Fruit fly (Drosophila melanogaster) whole organism, embryonic: ENCODE data around the gene Cad99C.

ENCODE experiments used
- CG10147 ChIP-seq: fragments of 200-800 bp; sonication (Bioruptor generic); optimal IDR thresholded peaks from 2 replicates; lab custom pipeline; 2019; ENCODE audit warnings: missing biosample characterization, mild to moderate bottlenecking, missing genetic modification characterization, moderate library complexity
- CG10321 ChIP-seq: fragments of 200-800 bp; sonication (Bioruptor generic); IDR thresholded peaks from 2 replicates; pipeline ENCODE4 v1.3.6; 2022; ENCODE audit warnings: missing biosample characterization, missing genetic modification characterization
- CG11398 ChIP-seq: fragments of 200-800 bp; sonication (Bioruptor generic); optimal IDR thresholded peaks from 2 replicates; lab custom pipeline; 2016; ENCODE audit warnings: missing biosample characterization, missing genetic modification characterization
- CG11504 ChIP-seq: fragments of 200-800 bp; sonication (Bioruptor generic); optimal IDR thresholded peaks from 3 replicates; lab custom pipeline; 2019; ENCODE audit warnings: missing biosample characterization, mild to moderate bottlenecking, missing genetic modification characterization, moderate library complexity
- CG12155 ChIP-seq: fragments of 200-800 bp; sonication (Bioruptor generic); optimal IDR thresholded peaks from 3 replicates; lab custom pipeline; 2016; ENCODE audit warnings: missing biosample characterization, missing genetic modification characterization
- CG12659 ChIP-seq: fragments of 200-800 bp; sonication (Bioruptor generic); optimal IDR thresholded peaks from 3 replicates; lab custom pipeline; 2017; ENCODE audit warnings: mild to moderate bottlenecking, missing biosample characterization, missing genetic modification reagents, missing genetic modification characterization
- CG13424 ChIP-seq: fragments of 200-800 bp; sonication (Bioruptor generic); optimal IDR thresholded peaks from 2 replicates; lab custom pipeline; 2019; ENCODE audit warnings: missing biosample characterization, mild to moderate bottlenecking, missing genetic modification characterization, moderate library complexity
- CG14050 ChIP-seq: fragments of 200-800 bp; sonication (Bioruptor generic); IDR thresholded peaks from 3 replicates; pipeline ENCODE4 v1.3.6; 2022; ENCODE audit warnings: missing biosample characterization, missing genetic modification characterization
- CG14965 ChIP-seq: fragments of 200-800 bp; sonication (Bioruptor generic); optimal IDR thresholded peaks from 2 replicates; lab custom pipeline; 2016; ENCODE audit warnings: missing biosample characterization, missing genetic modification characterization, borderline replicate concordance
- CG15073 ChIP-seq: fragments of 200-800 bp; sonication (Bioruptor generic); optimal IDR thresholded peaks from 2 replicates; lab custom pipeline; 2016; ENCODE audit warnings: missing biosample characterization, missing genetic modification characterization
- CG15514 ChIP-seq: fragments of 200-800 bp; sonication (Bioruptor generic); optimal IDR thresholded peaks from 3 replicates; lab custom pipeline; 2017; ENCODE audit warnings: missing biosample characterization, missing genetic modification characterization, mild to moderate bottlenecking, moderate library complexity, missing genetic modification reagents
- CG17328 ChIP-seq: fragments of 200-800 bp; sonication (Bioruptor generic); IDR thresholded peaks from 2 replicates; pipeline ENCODE4 v1.3.6; 2022; ENCODE audit warnings: missing biosample characterization, missing genetic modification characterization
- CG17612 ChIP-seq: fragments of 200-800 bp; sonication (Bioruptor generic); IDR thresholded peaks from 2 replicates; pipeline ENCODE4 v1.3.6; 2022; ENCODE audit warnings: missing biosample characterization, missing genetic modification characterization
- CG30431 ChIP-seq: fragments of 200-800 bp; sonication (Bioruptor generic); optimal IDR thresholded peaks from 2 replicates; lab custom pipeline; 2017; ENCODE audit warnings: missing biosample characterization, missing genetic modification characterization
- CG4360 ChIP-seq: fragments of 200-800 bp; sonication (Bioruptor generic); IDR thresholded peaks from 2 replicates; pipeline ENCODE4 v1.3.6; 2022; ENCODE audit warnings: missing biosample characterization, missing genetic modification characterization
- CG43689 ChIP-seq: fragments of 200-800 bp; sonication (Bioruptor generic); IDR thresholded peaks from 2 replicates; pipeline ENCODE4 v1.3.6; 2022; ENCODE audit warnings: missing biosample characterization, missing genetic modification characterization
- CG4854 ChIP-seq: fragments of 200-800 bp; sonication (Bioruptor generic); optimal IDR thresholded peaks from 2 replicates; lab custom pipeline; 2016; ENCODE audit warnings: missing biosample characterization, missing genetic modification characterization, inconsistent platforms
- CG5245 ChIP-seq: fragments of 200-800 bp; sonication (Bioruptor generic); optimal IDR thresholded peaks from 3 replicates; lab custom pipeline; 2016; ENCODE audit warnings: missing biosample characterization, missing genetic modification characterization
- CG6683 ChIP-seq: fragments of 200-800 bp; sonication (Bioruptor generic); optimal IDR thresholded peaks from 2 replicates; lab custom pipeline; 2017; ENCODE audit warnings: missing biosample characterization, mild to moderate bottlenecking, missing genetic modification characterization, missing genetic modification reagents
- CG6791 ChIP-seq: fragments of 200-800 bp; sonication (Bioruptor generic); IDR thresholded peaks from 3 replicates; pipeline ENCODE4 v1.3.6; 2022; ENCODE audit warnings: missing biosample characterization, missing genetic modification characterization; ENCODE audit not compliant: partially characterized antibody
- CG8478 ChIP-seq: fragments of >200 bp; optimal IDR thresholded peaks from 2 replicates; lab custom pipeline; 2018
- CG9727 ChIP-seq: fragments of 200-800 bp; sonication (Bioruptor generic); optimal IDR thresholded peaks from 3 replicates; lab custom pipeline; 2017; ENCODE audit warnings: missing biosample characterization, mild to moderate bottlenecking, missing genetic modification characterization
- CG9797 ChIP-seq: fragments of 200-800 bp; sonication (Bioruptor generic); optimal IDR thresholded peaks from 3 replicates; lab custom pipeline; 2018; ENCODE audit warnings: missing biosample characterization, mild to moderate bottlenecking, missing genetic modification characterization
- CHES-1-like ChIP-seq: fragments of 200-800 bp; sonication (Bioruptor generic); optimal IDR thresholded peaks from 2 replicates; lab custom pipeline; 2016; ENCODE audit warnings: missing biosample characterization, missing genetic modification characterization
- Dad ChIP-seq: fragments of 200-800 bp; sonication (Bioruptor generic); optimal IDR thresholded peaks from 3 replicates; lab custom pipeline; 2016; ENCODE audit warnings: missing biosample characterization, missing genetic modification characterization
- Dbx ChIP-seq: fragments of 200-800 bp; sonication (Bioruptor generic); IDR thresholded peaks from 3 replicates; pipeline ENCODE4 v1.3.6; 2022; ENCODE audit warnings: missing biosample characterization, missing genetic modification characterization
- Dfd ChIP-seq, 2 experiments: fragments of >200 bp; optimal IDR thresholded peaks; 2 replicates each; lab custom pipeline; 2017; ENCODE audit warnings: missing biosample characterization in 2 of 2, missing genetic modification characterization in 2 of 2
- Dp ChIP-seq: fragments of 200-800 bp; sonication (Bioruptor generic); optimal IDR thresholded peaks from 2 replicates; lab custom pipeline; 2018; ENCODE audit warnings: missing biosample characterization, mild to moderate bottlenecking, missing genetic modification characterization, moderate library complexity
- HmgD ChIP-seq: fragments of 200-800 bp; sonication (Bioruptor generic); optimal IDR thresholded peaks from 3 replicates; lab custom pipeline; 2016; ENCODE audit warnings: missing biosample characterization, missing genetic modification characterization
- Hr3 ChIP-seq: fragments of 200-800 bp; sonication (Bioruptor generic); optimal IDR thresholded peaks from 3 replicates; lab custom pipeline; 2016; ENCODE audit warnings: missing biosample characterization, missing genetic modification characterization
- Lhr ChIP-seq: fragments of 200-800 bp; sonication (Bioruptor generic); optimal IDR thresholded peaks from 3 replicates; lab custom pipeline; 2017; ENCODE audit warnings: mild to moderate bottlenecking, missing biosample characterization, missing genetic modification reagents, missing genetic modification characterization
- Med ChIP-seq: fragments of 200-800 bp; sonication (Bioruptor generic); peaks from one replicate; lab custom pipeline; 2016; ENCODE audit warnings: missing biosample characterization, missing genetic modification characterization, mild to moderate bottlenecking, inconsistent platforms, moderate library complexity
- NfI ChIP-seq: fragments of 200-800 bp; sonication (Bioruptor generic); optimal IDR thresholded peaks from 3 replicates; lab custom pipeline; 2018; ENCODE audit warnings: missing biosample characterization, mild to moderate bottlenecking, missing genetic modification characterization, moderate library complexity
- Usf ChIP-seq: fragments of 200-800 bp; sonication (Bioruptor generic); optimal IDR thresholded peaks from 2 replicates; lab custom pipeline; 2017; ENCODE audit warnings: missing genotype, missing biosample characterization, missing genetic modification characterization
- abd-A ChIP-seq: fragments of 200-800 bp; sonication (Bioruptor generic); optimal IDR thresholded peaks from 3 replicates; lab custom pipeline; 2019; ENCODE audit warnings: missing biosample characterization, mild to moderate bottlenecking, missing genetic modification characterization, moderate library complexity
- ato ChIP-seq: fragments of 200-800 bp; sonication (Bioruptor generic); IDR thresholded peaks from 2 replicates; pipeline ENCODE4 v1.3.6; 2022; ENCODE audit warnings: missing biosample characterization, missing genetic modification characterization; ENCODE audit not compliant: partially characterized antibody
- bsh ChIP-seq, 2 experiments: fragments of 200-800 bp; sonication (Bioruptor generic); optimal IDR thresholded peaks; 2 replicates each; lab custom pipeline; 2017 to 2018; ENCODE audit warnings: mild to moderate bottlenecking in 2 of 2, missing biosample characterization in 2 of 2, missing genetic modification characterization in 2 of 2, moderate library complexity in 1 of 2
- cas ChIP-seq: fragments of 200-800 bp; sonication (Bioruptor generic); IDR thresholded peaks from 2 replicates; pipeline ENCODE4 v1.3.6; 2022; ENCODE audit warnings: missing biosample characterization, missing genetic modification characterization
- chif ChIP-seq, 2 experiments: fragments of 200-800 bp; sonication (Bioruptor generic); optimal IDR thresholded peaks; 3 replicates each; lab custom pipeline; 2016; ENCODE audit warnings: missing biosample characterization in 2 of 2, missing genetic modification characterization in 2 of 2
- chm ChIP-seq: fragments of 200-800 bp; sonication (Bioruptor generic); IDR thresholded peaks from 2 replicates; pipeline ENCODE4 v1.3.6; 2022; ENCODE audit warnings: missing biosample characterization, missing genetic modification characterization
- exex ChIP-seq: fragments of 200-800 bp; sonication (Bioruptor generic); optimal IDR thresholded peaks from 4 replicates; lab custom pipeline; 2018; ENCODE audit warnings: missing biosample characterization, mild to moderate bottlenecking, missing genetic modification characterization, moderate library complexity
- gcm2 ChIP-seq: fragments of 200-800 bp; sonication (Bioruptor generic); optimal IDR thresholded peaks from 2 replicates; lab custom pipeline; 2016; ENCODE audit warnings: missing biosample characterization, missing genetic modification characterization
- lilli ChIP-seq: fragments of 200-800 bp; sonication (Bioruptor generic); optimal IDR thresholded peaks from 3 replicates; lab custom pipeline; 2016; ENCODE audit warnings: missing biosample characterization, missing genetic modification characterization
- lov ChIP-seq, 2 experiments: fragments of 200-800 bp in 1 of 2; fragments of >200 bp in 1 of 2; sonication (Bioruptor generic) in 1 of 2; IDR thresholded peaks in 1 of 2; optimal IDR thresholded peaks in 1 of 2; 2 replicates in 1 of 2; 3 replicates in 1 of 2; pipeline versions ENCODE4 v1.3.6 to Lab custom; 2017 to 2022; ENCODE audit warnings: missing biosample characterization in 1 of 2, missing genetic modification characterization in 1 of 2
- phol ChIP-seq: fragments of 200-800 bp; sonication (Bioruptor generic); optimal IDR thresholded peaks from 3 replicates; lab custom pipeline; 2018; ENCODE audit warnings: missing biosample characterization, mild to moderate bottlenecking, missing genetic modification characterization, moderate library complexity
- repo ChIP-seq: fragments of 200-800 bp; sonication (Bioruptor generic); optimal IDR thresholded peaks from 2 replicates; lab custom pipeline; 2016; ENCODE audit warnings: missing biosample characterization, missing genetic modification characterization
- trem ChIP-seq: fragments of 200-800 bp; optimal IDR thresholded peaks from 3 replicates; lab custom pipeline; 2019; ENCODE audit warnings: missing biosample characterization, mild to moderate bottlenecking, missing genetic modification characterization, moderate library complexity
- yki ChIP-seq: fragments of >200 bp; optimal IDR thresholded peaks from 3 replicates; lab custom pipeline; 2018
- zf30C ChIP-seq: fragments of 200-800 bp; sonication (Bioruptor generic); optimal IDR thresholded peaks from 3 replicates; lab custom pipeline; 2018; ENCODE audit warnings: missing biosample characterization, mild to moderate bottlenecking, missing genetic modification characterization

Gene Cad99C

DNA sequence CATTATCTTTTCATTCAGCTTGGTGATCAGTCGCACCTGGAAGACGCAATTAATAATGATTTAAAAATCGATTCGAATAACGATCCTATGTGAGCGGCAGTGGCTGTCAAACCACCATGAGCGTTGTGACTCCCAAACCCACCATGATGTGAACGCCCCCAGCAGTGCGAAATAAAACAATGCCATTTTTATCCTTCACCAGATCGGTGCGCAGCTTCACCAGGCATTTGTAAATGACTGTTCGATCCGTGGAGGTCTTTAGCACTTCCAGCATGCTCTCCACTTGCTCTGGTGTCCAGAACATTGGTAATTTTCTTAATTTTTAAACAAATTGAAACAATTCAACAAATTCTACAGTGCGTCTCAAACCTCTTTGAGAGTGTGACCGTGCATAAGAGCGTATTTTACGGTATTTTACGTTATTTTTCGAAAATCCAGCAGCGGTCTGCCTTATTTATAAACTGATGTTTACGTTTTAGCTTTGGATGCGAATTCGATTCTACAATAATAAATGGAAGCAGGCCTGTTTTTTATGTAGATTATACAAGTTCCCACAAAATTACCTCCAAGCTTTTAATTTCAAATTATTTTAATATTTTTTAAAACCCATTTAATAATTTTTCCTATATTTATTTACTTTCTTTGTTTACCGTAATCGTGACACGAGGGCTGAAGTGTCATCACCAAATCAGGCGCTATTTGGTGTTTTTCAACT lies 42.3 kb upstream of the Cad99C start, which contains the start of the genes Rnb and Drice (continued):
- TF ChIP-seq CG15514 = peak; percentile 31
- no peak for TF ChIP-seq ato (GFP tag; lab: Robert Waterston, UW)
- TF ChIP-seq Med (GFP tag; lab: Kevin White, UChicago) = peak; percentile 85
- TF ChIP-seq CG11504 (tag; lab: Kevin White, UChicago) = no peak
- no peak for TF ChIP-seq CG15073 (GFP tag; lab: Kevin White, UChicago)
- peak; percentile 35; the same call in 1 of the 3 replicates for TF ChIP-seq CG14050
- no peak for TF ChIP-seq chif (GFP tag; optimal IDR thresholded peaks at IDR 0.05; lab: Kevin White, UChicago)
- TF ChIP-seq Dfd (GFP tag; optimal IDR thresholded peaks at IDR 0.05; lab: Kevin White, UChicago) = no peak
- no peak for TF ChIP-seq CG12155 (GFP tag; lab: Kevin White, UChicago)
- no peak for TF ChIP-seq Usf (GFP tag; lab: Kevin White, UChicago)
- no peak for TF ChIP-seq CG30431 (GFP tag; lab: Kevin White, UChicago)
- TF ChIP-seq Dad = no peak
- peak; percentile 31; the same call in 1 of the 3 replicates for TF ChIP-seq Dbx (GFP tag; lab: Robert Waterston, UW)
- no peak for TF ChIP-seq CG43689 (GFP tag; lab: Robert Waterston, UW)
- no peak for TF ChIP-seq repo (GFP tag; lab: Kevin White, UChicago)
- TF ChIP-seq cas (GFP tag; lab: Robert Waterston, UW) = no peak
- peak; percentile 73 for TF ChIP-seq CG12659 (GFP tag; lab: Kevin White, UChicago)
- no peak for TF ChIP-seq CG8478
- peak; percentile 60 for TF ChIP-seq CG6791
- TF ChIP-seq CG10147 (GFP tag; lab: Kevin White, UChicago) = peak; percentile 54
- TF ChIP-seq CG17612 = no peak
- TF ChIP-seq CG9797 (GFP tag; lab: Kevin White, UChicago) = peak; percentile 66
- TF ChIP-seq CG10321 (GFP tag; lab: Robert Waterston, UW) = no peak
- TF ChIP-seq gcm2 (GFP tag; lab: Kevin White, UChicago) = no peak
- peak; percentile 60 for TF ChIP-seq Lhr (GFP tag; lab: Kevin White, UChicago)
- TF ChIP-seq phol (tag; lab: Kevin White, UChicago) = peak; percentile 51
- TF ChIP-seq CG5245 (GFP tag; lab: Kevin White, UChicago) = peak; percentile 6
- TF ChIP-seq exex (tag; lab: Kevin White, UChicago) = no peak
- TF ChIP-seq yki = no peak
- TF ChIP-seq abd-A (tag; lab: Kevin White, UChicago) = no peak
- peak; percentile 52 for TF ChIP-seq Dp (GFP tag; lab: Kevin White, UChicago)
- TF ChIP-seq trem = peak; percentile 45
- TF ChIP-seq CG4360 (GFP tag; lab: Robert Waterston, UW) = no peak
- TF ChIP-seq lilli = peak; percentile 48
- no peak for TF ChIP-seq CG11398 (GFP tag; lab: Kevin White, UChicago)
- no peak for TF ChIP-seq zf30C (GFP tag; lab: Kevin White, UChicago)
- no peak for TF ChIP-seq HmgD (GFP tag; lab: Kevin White, UChicago)
- TF ChIP-seq CG4854 (GFP tag; lab: Kevin White, UChicago) = no peak
- peak; percentile 60 for TF ChIP-seq CG13424 (tag; lab: Kevin White, UChicago)
- peak; percentile 77 for TF ChIP-seq CG9727 (GFP tag; lab: Kevin White, UChicago)
- peak; percentile 29 for TF ChIP-seq CG6683
- peak; percentile 44 for TF ChIP-seq NfI (GFP tag; lab: Kevin White, UChicago)
- TF ChIP-seq chm = no peak
- no peak for TF ChIP-seq lov (optimal IDR thresholded peaks at IDR 0.05; lab: Kevin White, UChicago)
- TF ChIP-seq lov (GFP tag; IDR thresholded peaks at IDR 0.05; lab: Robert Waterston, UW) = no peak
- peak in 1 of 2 experiments; percentile 35 for TF ChIP-seq bsh (GFP tag; optimal IDR thresholded peaks at IDR 0.05; lab: Kevin White, UChicago)
- no peak for TF ChIP-seq CG14965 (GFP tag; lab: Kevin White, UChicago)
- peak; percentile 27; the same call in 1 of the 2 replicates for TF ChIP-seq CG17328 (GFP tag; lab: Robert Waterston, UW)
- peak; percentile 41 for TF ChIP-seq Hr3 (GFP tag; lab: Kevin White, UChicago)
- no peak for TF ChIP-seq CHES-1-like (GFP tag; lab: Kevin White, UChicago)
